Worm (Caenorhabditis elegans): ENCODE results near the gene nhr-179.

DNA sequence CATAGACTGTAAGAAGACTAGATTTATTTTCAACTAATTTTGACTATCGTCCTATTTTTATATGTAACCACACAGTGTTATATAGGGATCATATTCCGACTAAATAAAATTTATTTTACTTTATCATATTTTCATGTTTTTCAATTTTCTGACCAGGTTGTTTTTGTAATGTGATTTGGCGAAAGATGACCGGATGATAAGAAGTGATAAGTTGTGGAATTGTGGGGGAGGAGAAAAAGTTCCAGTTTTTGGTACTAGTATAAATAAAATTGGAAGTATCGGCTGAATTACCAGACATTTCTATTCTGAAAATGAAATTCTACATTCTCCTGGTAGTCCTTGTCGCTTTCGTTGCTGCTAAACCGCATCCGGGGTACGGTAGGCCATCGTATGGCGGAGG lies 33.2 kb downstream of the nhr-179 start, which contains the start of gene F16B4.7:
- no peak for TF ChIP-seq lin-39 (tag; optimal IDR thresholded peaks at IDR 0.05)
- TF ChIP-seq ztf-11 (tag; optimal IDR thresholded peaks at IDR 0.05) = no peak
- no peak for TF ChIP-seq nhr-12 (tag; optimal IDR thresholded peaks at IDR 0.05)
- no peak for TF ChIP-seq nhr-237 (tag; optimal IDR thresholded peaks at IDR 0.05)
- TF ChIP-seq ceh-82 (tag; optimal IDR thresholded peaks at IDR 0.05) = no peak
- TF ChIP-seq skn-1 (tag; optimal IDR thresholded peaks at IDR 0.05) = no peak
- TF ChIP-seq egl-5 (tag; optimal IDR thresholded peaks at IDR 0.05) = no peak
- TF ChIP-seq nhr-43 (tag; optimal IDR thresholded peaks at IDR 0.05; ENCODE audit: poor library complexity, severe bottlenecking) = no peak
- no peak for TF ChIP-seq nhr-25 (tag; optimal IDR thresholded peaks at IDR 0.05)
- TF ChIP-seq unc-62 (GFP tag; optimal IDR thresholded peaks at IDR 0.05) = no peak

Data from whole organism, L3 larva.